Fruit fly (Drosophila melanogaster): ENCODE results near the gene kraken.

dm6 chr2L:889799-890198 is 37.2 kb downstream of the kraken start:
- TF ChIP-seq CG12768 (GFP tag; optimal IDR thresholded peaks at IDR 0.05) = no peak
- no peak for TF ChIP-seq CG33017 (tag; optimal IDR thresholded peaks at IDR 0.05)

Data from whole organism, adult.